Worm (Caenorhabditis elegans): ENCODE data around the gene K01B6.3.
A peak's percentile ranks its signal among the peaks of the same experiment; 100 is the strongest.

The K01B6.3 gene

ce11 chrIII:9337968-9338367 lies 37.9 kb downstream of the K01B6.3 start:
- no peak for TF ChIP-seq ceh-24 (tag; optimal IDR thresholded peaks at IDR 0.05)
- no peak for TF ChIP-seq ztf-16 (tag; optimal IDR thresholded peaks at IDR 0.05)
- TF ChIP-seq Y22D7AL.16 (tag; optimal IDR thresholded peaks at IDR 0.05), result no peak
- no peak for TF ChIP-seq unc-55 (GFP tag; optimal IDR thresholded peaks at IDR 0.05)
- no peak for TF ChIP-seq pha-2 (tag; optimal IDR thresholded peaks at IDR 0.05)
- TF ChIP-seq fkh-6 (tag; optimal IDR thresholded peaks at IDR 0.05), result no peak
- TF ChIP-seq nhr-232 (tag; optimal IDR thresholded peaks at IDR 0.05), result no peak
- TF ChIP-seq hlh-6 (tag; optimal IDR thresholded peaks at IDR 0.05), result no peak
- no peak for TF ChIP-seq lin-11 (tag; optimal IDR thresholded peaks at IDR 0.05)
- no peak for TF ChIP-seq unc-86 (tag; optimal IDR thresholded peaks at IDR 0.05)

- TF ChIP-seq ama-1 (optimal IDR thresholded peaks at IDR 0.05), result no peak
- no peak for TF ChIP-seq pha-2 (tag; optimal IDR thresholded peaks at IDR 0.05)
- no peak for TF ChIP-seq fkh-6 (tag; optimal IDR thresholded peaks at IDR 0.05)
- TF ChIP-seq dmd-4 (tag; optimal IDR thresholded peaks at IDR 0.05; ENCODE audit: borderline replicate concordance), result no peak
- no peak for TF ChIP-seq K02D7.2 (tag; optimal IDR thresholded peaks at IDR 0.05)
- TF ChIP-seq fax-1 (tag; optimal IDR thresholded peaks at IDR 0.05), result no peak
- no peak for TF ChIP-seq rnt-1 (tag; optimal IDR thresholded peaks at IDR 0.05)
- TF ChIP-seq pros-1 (tag; optimal IDR thresholded peaks at IDR 0.05), result no peak
- TF ChIP-seq tbx-2 (tag; optimal IDR thresholded peaks at IDR 0.05), result no peak
- no peak for TF ChIP-seq ceh-24 (tag; optimal IDR thresholded peaks at IDR 0.05)
- no peak for TF ChIP-seq fkh-10 (GFP tag; optimal IDR thresholded peaks at IDR 0.05)
Measured at ce11 chrIII:9340025-9340424, 40.0 kb downstream of the K01B6.3 start.

ce11 chrIII:9344347-9344746 lies 44.3 kb downstream of the K01B6.3 start, which contains the start of gene emb-9:
TSS of gene emb-9 (minus strand) at chrIII:9344447.
- TF ChIP-seq ets-4 (tag; optimal IDR thresholded peaks at IDR 0.05) (no peak), sox-4 (tag; optimal IDR thresholded peaks at IDR 0.05) (no peak), zip-5 (tag; optimal IDR thresholded peaks at IDR 0.05) (no peak), ahr-1 (tag; optimal IDR thresholded peaks at IDR 0.05) (no peak), nfya-1 (tag; optimal IDR thresholded peaks at IDR 0.05) (no peak), ceh-24 (tag; optimal IDR thresholded peaks at IDR 0.05) (no peak), ceh-9 (tag; optimal IDR thresholded peaks at IDR 0.05) (no peak), tbx-7 (tag; optimal IDR thresholded peaks at IDR 0.05) (no peak), hlh-6 (tag; optimal IDR thresholded peaks at IDR 0.05) (no peak), K02D7.2 (tag; optimal IDR thresholded peaks at IDR 0.05) (no peak), ceh-31 (tag; optimal IDR thresholded peaks at IDR 0.05) (no peak), ceh-14 (tag; optimal IDR thresholded peaks at IDR 0.05) (no peak), dve-1 (tag; optimal IDR thresholded peaks at IDR 0.05) (no peak), lim-6 (tag; optimal IDR thresholded peaks at IDR 0.05) (no peak), syd-9 (tag; optimal IDR thresholded peaks at IDR 0.05) (no peak)

ce11 chrIII:9346114-9346513 lies 46.1 kb downstream of the K01B6.3 start:
- TF ChIP-seq ceh-2 (tag; optimal IDR thresholded peaks at IDR 0.05), result no peak
- TF ChIP-seq unc-55 (GFP tag; optimal IDR thresholded peaks at IDR 0.05), result peak; percentile 97
- TF ChIP-seq ceh-18 (tag; optimal IDR thresholded peaks at IDR 0.05), result peak; percentile 1

- TF ChIP-seq ceh-19 (GFP tag; optimal IDR thresholded peaks at IDR 0.05) (no peak), ceh-9 (tag; optimal IDR thresholded peaks at IDR 0.05) (no peak), mec-3 (tag; optimal IDR thresholded peaks at IDR 0.05; ENCODE audit: borderline replicate concordance) (no peak), C08G9.2 (tag; optimal IDR thresholded peaks at IDR 0.05) (no peak), npax-4 (tag; optimal IDR thresholded peaks at IDR 0.05) (no peak), dve-1 (tag; optimal IDR thresholded peaks at IDR 0.05) (no peak), hlh-8 (tag; optimal IDR thresholded peaks at IDR 0.05) (no peak), hlh-13 (GFP tag; optimal IDR thresholded peaks at IDR 0.05) (no peak)
Measured at ce11 chrIII:9346722-9347121, 46.7 kb downstream of the K01B6.3 start.
